Fruit fly (Drosophila melanogaster) whole organism, wandering third instar larva: ENCODE results near the gene rump.

Source experiments
- Abd-B ChIP-seq: fragments of >200 bp; optimal IDR thresholded peaks from 2 replicates; lab custom pipeline; 2017; ENCODE audit warnings: missing biosample characterization, missing genetic modification characterization
- CG32264 ChIP-seq: fragments of 200-800 bp; sonication (Bioruptor generic); optimal IDR thresholded peaks from 2 replicates; lab custom pipeline; 2016; ENCODE audit warnings: missing biosample characterization, missing genetic modification characterization
- CG9705 ChIP-seq: fragments of 200-800 bp; sonication (Bioruptor generic); optimal IDR thresholded peaks from 2 replicates; lab custom pipeline; 2018; ENCODE audit warnings: missing biosample characterization, mild to moderate bottlenecking, missing genetic modification characterization
- CrebA ChIP-seq: fragments of 200-800 bp; sonication (Bioruptor generic); optimal IDR thresholded peaks from 2 replicates; lab custom pipeline; 2016; ENCODE audit warnings: missing biosample characterization, mild to moderate bottlenecking, missing genetic modification characterization, borderline replicate concordance
- Dfd ChIP-seq: fragments of >200 bp; optimal IDR thresholded peaks from 2 replicates; lab custom pipeline; 2017; ENCODE audit warnings: missing biosample characterization, missing genetic modification characterization
- Dif ChIP-seq: fragments of 200-275, 200-300 bp; sonication (Bioruptor generic); optimal IDR thresholded peaks from 2 replicates; lab custom pipeline; 2018; ENCODE audit warnings: missing biosample characterization, missing genetic modification characterization; ENCODE audit not compliant: partially characterized antibody
- GATAd ChIP-seq: sonication (Bioruptor generic); optimal IDR thresholded peaks from 2 replicates; lab custom pipeline; 2016; ENCODE audit warnings: missing biosample characterization, missing genetic modification characterization
- HLH106 ChIP-seq: fragments of 200-800 bp; optimal IDR thresholded peaks from 3 replicates; lab custom pipeline; 2019; ENCODE audit warnings: missing biosample characterization, mild to moderate bottlenecking, missing genetic modification characterization, moderate library complexity
- Hnf4 ChIP-seq: fragments of 200-800 bp; sonication (Bioruptor generic); optimal IDR thresholded peaks from 2 replicates; lab custom pipeline; 2016; ENCODE audit warnings: missing biosample characterization, mild to moderate bottlenecking, missing genetic modification characterization
- Hr78 ChIP-seq: fragments of >200 bp; optimal IDR thresholded peaks from 2 replicates; lab custom pipeline; 2017; ENCODE audit warnings: missing biosample characterization, missing genetic modification characterization
- Hr83 ChIP-seq: fragments of 200-300 bp; sonication (Bioruptor generic); optimal IDR thresholded peaks from 2 replicates; lab custom pipeline; 2016; ENCODE audit warnings: missing biosample characterization, mild to moderate bottlenecking, missing genetic modification characterization, moderate library complexity; ENCODE audit not compliant: poor library complexity, severe bottlenecking
- Jra ChIP-seq: sonication (Bioruptor generic); optimal IDR thresholded peaks from 2 replicates; lab custom pipeline; 2016; ENCODE audit warnings: missing biosample characterization, missing genetic modification characterization
- Mio ChIP-seq: sonication (Bioruptor generic); optimal IDR thresholded peaks from 2 replicates; lab custom pipeline; 2016; ENCODE audit warnings: missing biosample characterization, missing genetic modification characterization
- Myc ChIP-seq: fragments of >200 bp; optimal IDR thresholded peaks from 2 replicates; lab custom pipeline; 2017
- N ChIP-seq: fragments of >200 bp; optimal IDR thresholded peaks from 2 replicates; lab custom pipeline; 2018; ENCODE audit warnings: missing biosample characterization, missing external identifiers, missing genetic modification characterization
- OdsH ChIP-seq: fragments of 200-800 bp; sonication (Bioruptor generic); optimal IDR thresholded peaks from 2 replicates; lab custom pipeline; 2016; ENCODE audit warnings: missing biosample characterization, mild to moderate bottlenecking, missing genetic modification characterization
- Rel ChIP-seq, 2 experiments: fragments of 200-800 bp; sonication (Bioruptor generic) in 1 of 2; optimal IDR thresholded peaks; 2 replicates in 1 of 2; 3 replicates in 1 of 2; lab custom pipeline; 2016 to 2019; ENCODE audit warnings: mild to moderate bottlenecking in 2 of 2, missing biosample characterization in 2 of 2, missing genetic modification characterization in 2 of 2, moderate library complexity in 1 of 2
- Sp1 ChIP-seq: fragments of 200-800 bp; sonication (Bioruptor generic); optimal IDR thresholded peaks from 3 replicates; lab custom pipeline; 2019; ENCODE audit warnings: missing biosample characterization, mild to moderate bottlenecking, missing genetic modification characterization, moderate library complexity
- Vsx2 ChIP-seq: fragments of 200-300, 225-300 bp; sonication (Bioruptor generic); optimal IDR thresholded peaks from 2 replicates; lab custom pipeline; 2018; ENCODE audit warnings: missing biosample characterization, missing genetic modification characterization; ENCODE audit not compliant: partially characterized antibody
- br ChIP-seq: fragments of 200-800 bp; sonication (Bioruptor generic); optimal IDR thresholded peaks from 2 replicates; lab custom pipeline; 2016; ENCODE audit warnings: missing biosample characterization, missing genetic modification characterization
- brk ChIP-seq: fragments of 200-800 bp; sonication (Bioruptor generic); optimal IDR thresholded peaks from 2 replicates; lab custom pipeline; 2016; ENCODE audit warnings: missing biosample characterization, mild to moderate bottlenecking, missing genetic modification characterization
- dl ChIP-seq, 2 experiments: fragments of 175-275, 200-275 bp in 1 of 2; fragments of 200-275 bp in 1 of 2; sonication (Bioruptor generic); optimal IDR thresholded peaks; lab custom pipeline; 2018; ENCODE audit warnings: mild to moderate bottlenecking in 2 of 2, missing biosample characterization in 2 of 2, missing genetic modification characterization in 2 of 2, moderate library complexity in 2 of 2; ENCODE audit not compliant: partially characterized antibody in 2 of 2, insufficient read depth in 1 of 2
- dmrt93B ChIP-seq: fragments of 200-800 bp; sonication (Bioruptor generic); optimal IDR thresholded peaks from 2 replicates; lab custom pipeline; 2018; ENCODE audit warnings: missing biosample characterization, mild to moderate bottlenecking, missing genetic modification characterization
- dsf ChIP-seq: sonication (Bioruptor generic); optimal IDR thresholded peaks from 2 replicates; lab custom pipeline; 2016; ENCODE audit warnings: missing biosample characterization, missing genetic modification characterization, borderline replicate concordance
- ey ChIP-seq: fragments of 200-800 bp; sonication (Bioruptor generic); optimal IDR thresholded peaks from 2 replicates; lab custom pipeline; 2016; ENCODE audit warnings: missing biosample characterization, missing genetic modification characterization
- foxo ChIP-seq, 2 experiments: fragments of 200-800 bp; sonication (Bioruptor generic); optimal IDR thresholded peaks; 2 replicates in 1 of 2; 3 replicates in 1 of 2; lab custom pipeline; 2016 to 2017; ENCODE audit warnings: missing biosample characterization in 2 of 2, missing genetic modification characterization in 2 of 2
- fru ChIP-seq: fragments of 200-800 bp; sonication (Bioruptor generic); optimal IDR thresholded peaks from 3 replicates; lab custom pipeline; 2016; ENCODE audit warnings: missing biosample characterization, mild to moderate bottlenecking, missing genetic modification characterization
- h ChIP-seq: fragments of 200-800 bp; sonication (Bioruptor generic); optimal IDR thresholded peaks from 3 replicates; lab custom pipeline; 2016; ENCODE audit warnings: missing biosample characterization, mild to moderate bottlenecking, missing genetic modification characterization
- jim ChIP-seq: fragments of 175-275, 200-325 bp; sonication (Bioruptor generic); optimal IDR thresholded peaks from 2 replicates; lab custom pipeline; 2016; ENCODE audit warnings: missing biosample characterization, mild to moderate bottlenecking, missing genetic modification characterization
- lola ChIP-seq: fragments of >200 bp; optimal IDR thresholded peaks from 2 replicates; lab custom pipeline; 2017; ENCODE audit warnings: missing biosample characterization, missing genetic modification characterization
- pan ChIP-seq: fragments of >200 bp; optimal IDR thresholded peaks from 2 replicates; lab custom pipeline; 2017
- psq ChIP-seq: fragments of 200-800 bp; sonication (Bioruptor generic); optimal IDR thresholded peaks from 3 replicates; lab custom pipeline; 2017; ENCODE audit warnings: missing biosample characterization, mild to moderate bottlenecking, missing genetic modification characterization, moderate library complexity
- rgr ChIP-seq: fragments of 200-800 bp; sonication (Bioruptor generic); optimal IDR thresholded peaks from 3 replicates; lab custom pipeline; 2016; ENCODE audit warnings: missing biosample characterization, mild to moderate bottlenecking, missing genetic modification characterization
- sage ChIP-seq: fragments of 200-800 bp; sonication (Bioruptor generic); optimal IDR thresholded peaks from 2 replicates; lab custom pipeline; 2016; ENCODE audit warnings: missing biosample characterization, mild to moderate bottlenecking, missing genetic modification characterization
- sv ChIP-seq: fragments of 200-800 bp; sonication (Bioruptor generic); optimal IDR thresholded peaks from 3 replicates; lab custom pipeline; 2016; ENCODE audit warnings: missing biosample characterization, missing genetic modification characterization
- tai ChIP-seq: sonication (Bioruptor generic); optimal IDR thresholded peaks from 2 replicates; lab custom pipeline; 2016; ENCODE audit warnings: missing biosample characterization, missing genetic modification characterization
- usp ChIP-seq: fragments of >200 bp; optimal IDR thresholded peaks from 2 replicates; lab custom pipeline; 2017; ENCODE audit warnings: missing biosample characterization, missing genetic modification characterization
- woc ChIP-seq: sonication (Bioruptor generic); optimal IDR thresholded peaks from 2 replicates; lab custom pipeline; 2016; ENCODE audit warnings: missing biosample characterization, mild to moderate bottlenecking, missing genetic modification characterization

The rump gene

DNA sequence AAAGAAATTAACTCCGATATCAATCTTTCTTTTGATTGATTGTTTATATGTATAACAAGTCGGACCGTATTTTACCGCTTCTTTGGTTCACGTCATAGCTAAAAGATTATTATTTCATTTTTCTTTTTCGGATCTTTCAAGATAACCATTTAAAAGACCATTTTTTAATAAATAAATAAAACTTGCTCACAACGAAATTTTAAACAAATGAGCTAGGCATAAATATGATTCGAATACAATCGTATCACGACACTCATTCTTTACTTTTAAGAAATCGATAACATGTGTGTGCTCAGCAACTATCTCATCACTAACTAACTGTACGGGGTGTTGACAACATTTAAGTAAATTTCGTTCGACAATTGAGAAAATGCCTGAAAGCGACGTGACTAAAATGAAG is 5.8 kb downstream of the rump start, which contains the start of gene CG8149:
CG8149 (plus strand) TSS at position 302 of the 400 bp plus-strand sequence.
- TF ChIP-seq CrebA (GFP tag; lab: Kevin White, UChicago): no peak
- no peak for TF ChIP-seq N (GFP tag; lab: Kevin White, UChicago)
- peak; percentile 30 for TF ChIP-seq woc (GFP tag; lab: Kevin White, UChicago)
- TF ChIP-seq CG9705 (GFP tag; lab: Kevin White, UChicago): no peak
- no peak for TF ChIP-seq sage (GFP tag; lab: Kevin White, UChicago)
- peak; percentile 36 for TF ChIP-seq Hr83
- no peak for TF ChIP-seq sv (GFP tag; lab: Kevin White, UChicago)
- TF ChIP-seq Hnf4: peak; percentile 18
- TF ChIP-seq CG32264: no peak
- TF ChIP-seq tai: peak; percentile 71
- TF ChIP-seq usp (GFP tag; lab: Kevin White, UChicago): no peak
- no peak for TF ChIP-seq HLH106 (tag; lab: Kevin White, UChicago)
- peak; percentile 51 for TF ChIP-seq h
- no peak for TF ChIP-seq Myc
- TF ChIP-seq pan: no peak
- TF ChIP-seq Vsx2 (GFP tag; lab: Kevin White, UChicago): no peak
- peak; percentile 29 for TF ChIP-seq Dif (GFP tag; lab: Kevin White, UChicago)
- TF ChIP-seq jim (GFP tag; lab: Kevin White, UChicago): no peak
- TF ChIP-seq Dfd: no peak
- peak; percentile 75 for TF ChIP-seq fru
- no peak for TF ChIP-seq lola
- TF ChIP-seq dmrt93B (GFP tag; lab: Kevin White, UChicago): no peak
- no peak for TF ChIP-seq ey (GFP tag; lab: Kevin White, UChicago)
- TF ChIP-seq Sp1 (GFP tag; lab: Kevin White, UChicago): peak; percentile 8
- no peak for TF ChIP-seq dsf
- TF ChIP-seq Hr78 (GFP tag; lab: Kevin White, UChicago): no peak
- TF ChIP-seq brk (GFP tag; lab: Kevin White, UChicago): peak; percentile 4
- TF ChIP-seq rgr (GFP tag; lab: Kevin White, UChicago): no peak
- TF ChIP-seq foxo (GFP tag; optimal IDR thresholded peaks at IDR 0.05; lab: Kevin White, UChicago): no peak
- TF ChIP-seq Mio (GFP tag; lab: Kevin White, UChicago): no peak
- no peak for TF ChIP-seq GATAd (GFP tag; lab: Kevin White, UChicago)
- TF ChIP-seq Rel (GFP tag; optimal IDR thresholded peaks at IDR 0.05; lab: Kevin White, UChicago): no peak
- TF ChIP-seq Rel (tag; optimal IDR thresholded peaks at IDR 0.05; lab: Kevin White, UChicago): peak; percentile 24
- no peak for TF ChIP-seq dl (GFP tag; optimal IDR thresholded peaks at IDR 0.05; lab: Kevin White, UChicago; ENCODE audit: insufficient read depth in 1 of 2, partially characterized antibody in 2 of 2)
- no peak for TF ChIP-seq Abd-B
- TF ChIP-seq br (GFP tag; lab: Kevin White, UChicago): no peak
- TF ChIP-seq psq (GFP tag; lab: Kevin White, UChicago): peak; percentile 14
- TF ChIP-seq OdsH (GFP tag; lab: Kevin White, UChicago): peak; percentile 9
- TF ChIP-seq Jra (GFP tag; lab: Kevin White, UChicago): peak; percentile 77

DNA sequence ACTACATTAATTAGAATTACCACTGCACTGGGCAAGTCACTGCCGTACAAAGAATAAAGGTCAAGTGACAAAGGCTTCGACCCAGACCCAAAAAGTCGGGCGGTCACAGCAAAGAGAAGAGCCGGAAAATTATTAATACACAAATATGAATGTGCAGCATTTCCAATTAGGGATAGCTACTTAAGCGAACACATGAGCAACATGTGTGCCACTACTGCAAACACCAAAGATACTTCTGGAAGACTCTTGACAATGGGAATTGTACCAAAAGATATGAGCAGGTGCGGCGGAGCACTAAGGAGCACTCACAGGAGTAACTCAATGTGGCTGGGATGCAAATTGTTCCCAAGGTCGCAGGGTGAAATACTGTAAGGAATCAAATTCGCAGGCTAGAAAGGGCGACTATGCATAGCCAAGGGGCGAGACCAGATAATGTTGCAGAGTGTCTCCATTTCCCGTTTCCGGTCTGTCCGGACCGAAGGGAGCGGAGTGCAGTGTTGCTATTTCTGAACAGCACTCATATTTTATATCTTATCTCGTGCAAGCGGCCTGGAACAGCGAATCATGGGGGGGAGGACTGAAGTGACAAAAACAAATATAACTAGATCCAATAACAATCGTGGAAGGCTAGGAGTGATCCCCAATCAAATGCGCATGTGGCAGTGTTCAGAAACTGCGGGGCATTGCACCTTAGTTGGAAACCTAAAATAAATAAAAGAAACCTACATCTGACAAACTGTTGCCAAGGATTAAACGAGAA is 6.6 kb downstream of the rump start:
- TF ChIP-seq Vsx2 (GFP tag; lab: Kevin White, UChicago): no peak
- TF ChIP-seq Rel (GFP tag; optimal IDR thresholded peaks at IDR 0.05; lab: Kevin White, UChicago): no peak
- peak; percentile 65 for TF ChIP-seq Rel (tag; optimal IDR thresholded peaks at IDR 0.05; lab: Kevin White, UChicago)
- peak; percentile 14 for TF ChIP-seq br (GFP tag; lab: Kevin White, UChicago)
- TF ChIP-seq dmrt93B (GFP tag; lab: Kevin White, UChicago): no peak
- TF ChIP-seq Abd-B: no peak
- no peak for TF ChIP-seq Myc
- no peak for TF ChIP-seq Hnf4
- no peak for TF ChIP-seq sage (GFP tag; lab: Kevin White, UChicago)
- peak; percentile 39 for TF ChIP-seq h
- no peak for TF ChIP-seq N (GFP tag; lab: Kevin White, UChicago)
